Worm (Caenorhabditis elegans): Measurements from ENCODE around the gene C18F10.7.

ce11 chrIII:6316795-6317194, 38.6 kb upstream of the C18F10.7 start:
- TF ChIP-seq zag-1 (tag; optimal IDR thresholded peaks at IDR 0.05), result no peak
- TF ChIP-seq elt-2 (tag; optimal IDR thresholded peaks at IDR 0.05), result no peak
- no peak for TF ChIP-seq nhr-11 (tag; optimal IDR thresholded peaks at IDR 0.05)
- TF ChIP-seq fos-1 (tag; optimal IDR thresholded peaks at IDR 0.05), result no peak
- TF ChIP-seq nhr-28 (tag; optimal IDR thresholded peaks at IDR 0.05), result no peak
- no peak for TF ChIP-seq snpc-4 (tag; optimal IDR thresholded peaks at IDR 0.05)
- TF ChIP-seq ceh-82 (tag; optimal IDR thresholded peaks at IDR 0.05), result no peak
